Worm (Caenorhabditis elegans): ENCODE measurements around the gene T26A8.4.

Gene T26A8.4

DNA sequence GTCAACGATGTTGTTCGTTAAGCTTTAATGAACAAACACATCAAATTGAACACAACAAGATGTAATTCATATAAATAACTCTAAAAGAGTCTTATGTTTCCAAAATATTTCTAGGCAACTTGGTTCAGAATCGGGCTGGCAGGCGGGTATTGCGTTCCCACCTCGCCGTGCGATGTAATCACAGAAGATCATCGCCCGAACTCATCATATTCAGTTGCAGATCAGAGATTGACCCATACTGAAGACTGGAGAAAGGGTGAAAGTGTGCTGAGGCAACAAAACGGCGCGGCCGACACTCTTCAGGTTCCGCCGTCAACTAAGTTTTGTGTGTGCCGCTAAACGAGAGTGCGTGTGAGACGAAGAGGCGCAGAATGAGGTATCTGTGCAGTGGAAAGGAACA lies 4.2 kb downstream of the T26A8.4 start (continued):
- TF ChIP-seq daf-16 (GFP tag; optimal IDR thresholded peaks at IDR 0.05) (peak; percentile 43 to 84), daf-16 (tag; optimal IDR thresholded peaks at IDR 0.05) (peak; percentile 89), R02D3.7 (tag; optimal IDR thresholded peaks at IDR 0.05) (no peak), ztf-11 (tag; optimal IDR thresholded peaks at IDR 0.05) (no peak), zip-11 (GFP tag; IDR thresholded peaks at IDR 0.05) (no peak), lsy-2 (tag; optimal IDR thresholded peaks at IDR 0.05) (peak; percentile 46 to 88), zfp-3 (GFP tag; conservative IDR thresholded peaks at IDR 0.05) (peak; percentile 70; the same call in 1 of the 2 replicates), jun-1 (tag; optimal IDR thresholded peaks at IDR 0.05) (peak; percentile 38), T20F7.1 (GFP tag; optimal IDR thresholded peaks at IDR 0.05) (peak; percentile 9), T26A8.4 (GFP tag; IDR thresholded peaks at IDR 0.05) (no peak), php-3 (GFP tag; IDR thresholded peaks at IDR 0.05) (peak; percentile 67), mdt-29 (GFP tag; IDR thresholded peaks at IDR 0.05) (peak; percentile 73; the same call in 1 of the 2 replicates)

DNA sequence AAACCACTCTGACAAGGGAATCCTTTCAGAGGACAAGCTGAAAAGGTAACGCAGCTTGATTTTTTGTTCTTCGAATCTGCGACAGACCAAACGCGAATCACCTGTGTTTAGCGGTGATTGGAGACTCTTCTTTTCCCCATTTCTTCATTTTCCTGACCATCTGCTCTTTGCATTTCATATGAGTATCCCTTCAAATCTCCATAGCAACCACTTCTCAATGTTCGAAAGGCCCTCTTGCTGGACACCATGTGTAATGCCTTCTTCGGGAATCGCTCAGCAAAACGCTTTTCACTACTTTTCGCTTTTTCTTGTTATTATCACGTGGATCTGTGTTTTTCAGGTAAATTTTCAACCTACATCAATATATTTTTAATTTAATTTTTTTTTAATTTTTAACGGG lies 6.2 kb downstream of the T26A8.4 start, which contains the start of the genes T26A8.3 and tmem-231:
Gene T26A8.3 (minus strand): TSS at position 101 of the 400 bp plus-strand sequence.
Gene tmem-231 (plus strand): TSS at position 249 of the 400 bp plus-strand sequence.
- TF ChIP-seq lin-39 (tag; optimal IDR thresholded peaks at IDR 0.05) (no peak), cey-2 (tag; optimal IDR thresholded peaks at IDR 0.05; ENCODE audit: borderline replicate concordance, insufficient read depth) (no peak), sdz-12 (GFP tag; optimal IDR thresholded peaks at IDR 0.05) (no peak), ZK337.2 (GFP tag; IDR thresholded peaks at IDR 0.05) (no peak), skn-1 (tag; optimal IDR thresholded peaks at IDR 0.05) (no peak), ctbp-1 (GFP tag; IDR thresholded peaks at IDR 0.05) (no peak), F10B5.3 (tag; optimal IDR thresholded peaks at IDR 0.05) (no peak), lin-38 (GFP tag; IDR thresholded peaks at IDR 0.05) (no peak), nhr-237 (tag; optimal IDR thresholded peaks at IDR 0.05) (no peak), nhr-41 (GFP tag; IDR thresholded peaks at IDR 0.05) (no peak), unc-39 (tag; optimal IDR thresholded peaks at IDR 0.05) (no peak), Y105C5A.15 (GFP tag; IDR thresholded peaks at IDR 0.05) (no peak), nhr-111 (GFP tag; optimal IDR thresholded peaks at IDR 0.05) (no peak)

DNA sequence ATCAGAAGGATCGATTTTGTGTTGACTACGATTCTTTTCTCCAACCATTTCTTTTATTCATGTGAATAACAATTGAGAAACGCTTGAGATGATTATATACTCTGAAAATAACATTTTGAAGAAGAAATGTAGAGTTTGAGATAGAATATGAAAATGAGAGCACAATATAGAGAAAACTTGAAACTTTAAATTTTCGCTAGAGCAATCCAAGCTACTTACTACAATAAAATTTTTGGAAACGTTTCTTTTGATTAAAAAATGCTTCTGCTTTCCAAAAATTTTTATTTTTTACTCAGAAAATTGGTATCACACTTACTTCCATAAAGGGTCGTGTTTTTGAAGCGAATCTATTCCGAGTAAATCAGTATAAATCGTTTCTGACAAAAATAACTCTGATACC lies 11.7 kb downstream of the T26A8.4 start, which contains the start of gene M116.5:
Gene M116.5 (minus strand): TSS at position 101 of the 400 bp plus-strand sequence.
- TF ChIP-seq nhr-42 (GFP tag; IDR thresholded peaks at IDR 0.05) (no peak), hlh-11 (tag; optimal IDR thresholded peaks at IDR 0.05) (no peak), duxl-1 (tag; optimal IDR thresholded peaks at IDR 0.05; ENCODE audit: poor library complexity) (no peak), madf-9 (GFP tag; conservative IDR thresholded peaks at IDR 0.05) (no peak), zag-1 (tag; optimal IDR thresholded peaks at IDR 0.05) (no peak), ceh-20 (GFP tag; IDR thresholded peaks at IDR 0.05) (no peak), nhr-41 (GFP tag; IDR thresholded peaks at IDR 0.05) (no peak), dve-1 (tag; optimal IDR thresholded peaks at IDR 0.05; ENCODE audit: insufficient read depth) (no peak), nhr-111 (GFP tag; optimal IDR thresholded peaks at IDR 0.05) (no peak), hmg-1.1 (GFP tag; IDR thresholded peaks at IDR 0.05) (no peak), egl-43 (GFP tag; IDR thresholded peaks at IDR 0.05) (no peak), ceh-32 (tag; optimal IDR thresholded peaks at IDR 0.05; ENCODE audit: poor library complexity) (no peak), mxl-3 (GFP tag; optimal IDR thresholded peaks at IDR 0.05) (no peak), gei-8 (GFP tag; optimal IDR thresholded peaks at IDR 0.05) (no peak), D1046.2 (GFP tag; IDR thresholded peaks at IDR 0.05) (no peak), zfp-2 (tag; optimal IDR thresholded peaks at IDR 0.05) (no peak), aha-1 (tag) (no peak)

All from whole organism, L4 larva.